Worm (Caenorhabditis elegans) whole organism, young adult: ENCODE measurements around the gene chup-1.

Source experiments
- aptf-2 ChIP-seq: fragments of 200-800 bp; sonication (Bioruptor generic); conservative IDR thresholded peaks from 2 replicates; pipeline ENCODE4 v1.3.6; 2022; ENCODE audit warnings: missing genetic modification reagents, missing genetic modification characterization, missing compliant biosample characterization
- hmg-1.2 ChIP-seq: fragments of 200-800 bp; sonication (Bioruptor generic); IDR thresholded peaks from 2 replicates; pipeline ENCODE4 v1.3.6; 2022; ENCODE audit warnings: missing genetic modification reagents, missing genetic modification characterization, missing compliant biosample characterization
- lsl-1 ChIP-seq: fragments of 200-800 bp; sonication (Bioruptor generic); optimal IDR thresholded peaks from 2 replicates; lab custom pipeline; 2018; ENCODE audit warnings: mild to moderate bottlenecking, missing genetic modification characterization, moderate library complexity, missing compliant biosample characterization
- pha-4 ChIP-seq: fragments of 150-350 bp; sonication (generic microtip); optimal IDR thresholded peaks from 2 replicates; lab custom pipeline; 2014; ENCODE audit warnings: missing biosample characterization, missing genetic modification reagents, missing genetic modification characterization
- tbp1 ChIP-seq: fragments of 200-800 bp; sonication (Bioruptor generic); optimal IDR thresholded peaks from 2 replicates; lab custom pipeline; 2018; ENCODE audit warnings: mild to moderate bottlenecking, missing genetic modification characterization, missing compliant biosample characterization

DNA sequence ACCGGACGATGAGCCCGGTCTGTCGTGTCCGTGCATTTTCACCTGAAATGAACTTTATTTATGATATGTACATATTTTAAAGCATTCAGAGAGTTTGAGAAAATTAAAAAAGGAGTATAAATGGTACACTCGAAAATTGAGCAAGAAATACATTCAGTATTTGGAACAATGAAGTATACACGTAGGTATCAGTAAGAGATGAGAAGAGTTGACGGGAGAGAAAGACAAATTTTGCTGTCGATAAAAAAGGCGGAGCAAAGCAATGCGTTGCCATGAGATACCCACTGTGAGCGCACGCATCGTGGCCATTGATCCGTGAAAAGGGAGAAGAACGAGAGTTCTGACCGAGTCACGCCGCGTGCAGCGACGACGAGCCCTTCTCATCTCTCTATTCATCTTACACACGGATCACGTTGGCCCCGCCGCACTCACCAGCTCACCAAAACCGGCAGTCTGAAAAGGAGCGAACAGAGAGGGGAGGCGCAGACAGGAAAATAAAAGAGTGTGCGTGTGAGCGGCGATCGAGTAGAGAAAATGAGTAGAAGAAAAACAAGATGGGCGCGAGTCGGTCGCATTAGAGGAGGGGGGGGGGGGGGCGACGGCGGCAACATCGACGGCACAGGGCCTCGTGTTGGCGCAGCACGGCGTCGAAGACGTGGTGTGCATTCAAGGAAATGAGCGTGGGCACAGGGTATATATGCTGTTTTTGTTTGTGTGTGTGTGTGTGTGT lies 14.3 kb downstream of the chup-1 start, which contains the start of gene R04E5.8:
- TF ChIP-seq lsl-1 (GFP tag; lab: Kevin White, UChicago), result no peak
- TF ChIP-seq tbp1 (GFP tag; lab: Kevin White, UChicago), result peak; percentile 20
- no peak for TF ChIP-seq aptf-2 (GFP tag; lab: Robert Waterston, UW)
- no peak for TF ChIP-seq pha-4 (tag; lab: Kevin White, UChicago)
- peak; percentile 69 for TF ChIP-seq hmg-1.2 (GFP tag; lab: Robert Waterston, UW)
